Worm (Caenorhabditis elegans) whole organism, dauer: ENCODE measurements around the gene ulp-1.

ENCODE experiments used
- unc-62 ChIP-seq: sonication (generic microtip); optimal IDR thresholded peaks from 2 replicates; lab custom pipeline; 2017; ENCODE audit warnings: missing biosample characterization, missing genetic modification reagents, missing genetic modification characterization

ulp-1 gene

ce11 chrIII:5169699-5170098 lies at the start of gene ulp-1:
Gene ulp-1, minus strand, starts transcription at chrIII:5169799.
- no peak for TF ChIP-seq unc-62 (GFP tag; lab: Kevin White, UChicago)

- no peak for TF ChIP-seq unc-62 (GFP tag; lab: Kevin White, UChicago)
Measured at ce11 chrIII:5218687-5219086, 49.1 kb upstream of the ulp-1 start, which contains the start of gene ZC155.2. Gene ZC155.2, plus strand, starts transcription at chrIII:5218987.

ce11 chrIII:5217511-5217910 lies 47.9 kb upstream of the ulp-1 start, which contains the start of gene cutl-19:
Gene cutl-19, minus strand, starts transcription at chrIII:5217611.
- TF ChIP-seq unc-62 (GFP tag; lab: Kevin White, UChicago), result no peak

- no peak for TF ChIP-seq unc-62 (GFP tag; lab: Kevin White, UChicago)
Measured at ce11 chrIII:5215375-5215774, 45.8 kb upstream of the ulp-1 start, which contains the start of gene ZC155.4. Gene ZC155.4, minus strand, starts transcription at chrIII:5215475.

ce11 chrIII:5214162-5214561 lies 44.6 kb upstream of the ulp-1 start:
- TF ChIP-seq unc-62 (GFP tag; lab: Kevin White, UChicago), result no peak

- TF ChIP-seq unc-62 (GFP tag; lab: Kevin White, UChicago), result no peak
Measured at ce11 chrIII:5210269-5210668, 40.7 kb upstream of the ulp-1 start.

- no peak for TF ChIP-seq unc-62 (GFP tag; lab: Kevin White, UChicago)
Measured at ce11 chrIII:5208992-5209391, 39.4 kb upstream of the ulp-1 start, which contains the start of gene syx-16. Gene syx-16, minus strand, starts transcription at chrIII:5209109.

- TF ChIP-seq unc-62 (GFP tag; lab: Kevin White, UChicago), result no peak
Measured at ce11 chrIII:5206861-5207414, 37.3 kb upstream of the ulp-1 start, which contains the start of gene morc-1. Gene morc-1, minus strand, starts transcription at chrIII:5206911.

- TF ChIP-seq unc-62 (GFP tag; lab: Kevin White, UChicago), result no peak
Measured at ce11 chrIII:5203310-5203709, 33.7 kb upstream of the ulp-1 start.

- TF ChIP-seq unc-62 (GFP tag; lab: Kevin White, UChicago), result no peak
Measured at ce11 chrIII:5202641-5203040, 33.0 kb upstream of the ulp-1 start.

- no peak for TF ChIP-seq unc-62 (GFP tag; lab: Kevin White, UChicago)
Measured at ce11 chrIII:5201267-5201666, 31.7 kb upstream of the ulp-1 start.

ce11 chrIII:5200349-5200748 lies 30.8 kb upstream of the ulp-1 start:
- no peak for TF ChIP-seq unc-62 (GFP tag; lab: Kevin White, UChicago)

- no peak for TF ChIP-seq unc-62 (GFP tag; lab: Kevin White, UChicago)
Measured at ce11 chrIII:5199577-5199976, 30.0 kb upstream of the ulp-1 start, which contains the start of gene emb-8. Gene emb-8, minus strand, starts transcription at chrIII:5199677.

- no peak for TF ChIP-seq unc-62 (GFP tag; lab: Kevin White, UChicago)
Measured at ce11 chrIII:5196298-5197045, 26.9 kb upstream of the ulp-1 start.

- no peak for TF ChIP-seq unc-62 (GFP tag; lab: Kevin White, UChicago)
Measured at ce11 chrIII:5195690-5196089, 26.1 kb upstream of the ulp-1 start, which contains the start of gene moc-6. Gene moc-6, plus strand, starts transcription at chrIII:5195990.

- TF ChIP-seq unc-62 (GFP tag; lab: Kevin White, UChicago), result no peak
Measured at ce11 chrIII:5193266-5193665, 23.7 kb upstream of the ulp-1 start.
